Worm (Caenorhabditis elegans) whole organism, midembryonic: Measurements from ENCODE around the gene tasp-1.
A peak's percentile ranks its signal among the peaks of the same experiment; 100 is the strongest.

Experiments
- T22C8.4 ChIP-seq: fragments of 200-800 bp; sonication (Bioruptor generic); IDR thresholded peaks from 2 replicates; pipeline ENCODE4 v1.3.6; 2022; ENCODE audit warnings: missing genetic modification characterization, missing compliant biosample characterization
- cog-1 ChIP-seq: sonication (generic microtip); optimal IDR thresholded peaks from 2 replicates; lab custom pipeline; 2016; ENCODE audit warnings: missing genetic modification characterization, missing compliant biosample characterization
- flt-1 ChIP-seq: fragments of 200-800 bp; sonication (Bioruptor generic); IDR thresholded peaks from 2 replicates; pipeline ENCODE4 v1.3.6; 2022; ENCODE audit warnings: missing genetic modification characterization, missing compliant biosample characterization
- klf-2 ChIP-seq: fragments of 200-800 bp; sonication (Bioruptor generic); conservative IDR thresholded peaks from 2 replicates; pipeline ENCODE4 v1.3.6; 2022; ENCODE audit warnings: missing genetic modification reagents, missing genetic modification characterization, missing compliant biosample characterization
- med-1 ChIP-seq: sonication (generic microtip); optimal IDR thresholded peaks from 2 replicates; lab custom pipeline; 2017; ENCODE audit warnings: missing genetic modification characterization, mild to moderate bottlenecking, missing compliant biosample characterization, antibody characterized with exemption, missing genetic modification reagents; ENCODE audit not compliant: insufficient read depth
- ref-1 ChIP-seq: fragments of 200-800 bp; sonication (Bioruptor generic); conservative IDR thresholded peaks from 2 replicates; pipeline ENCODE4 v1.3.6; 2022; ENCODE audit warnings: missing genetic modification reagents, missing genetic modification characterization, missing compliant biosample characterization
- tab-1 ChIP-seq: fragments of 200-800 bp; sonication (Bioruptor generic); IDR thresholded peaks from 2 replicates; pipeline ENCODE4 v1.3.6; 2022; ENCODE audit warnings: missing genetic modification characterization, missing compliant biosample characterization
- ztf-23 ChIP-seq: fragments of 200-800 bp; sonication (Bioruptor generic); IDR thresholded peaks from 2 replicates; pipeline ENCODE4 v1.3.6; 2022; ENCODE audit warnings: missing genetic modification reagents, missing genetic modification characterization, missing compliant biosample characterization
- ztf-29 ChIP-seq: fragments of 200-800 bp; sonication (Bioruptor generic); IDR thresholded peaks from 2 replicates; pipeline ENCODE4 v1.3.6; 2022; ENCODE audit warnings: missing genetic modification reagents, missing genetic modification characterization, missing compliant biosample characterization

Gene tasp-1

DNA sequence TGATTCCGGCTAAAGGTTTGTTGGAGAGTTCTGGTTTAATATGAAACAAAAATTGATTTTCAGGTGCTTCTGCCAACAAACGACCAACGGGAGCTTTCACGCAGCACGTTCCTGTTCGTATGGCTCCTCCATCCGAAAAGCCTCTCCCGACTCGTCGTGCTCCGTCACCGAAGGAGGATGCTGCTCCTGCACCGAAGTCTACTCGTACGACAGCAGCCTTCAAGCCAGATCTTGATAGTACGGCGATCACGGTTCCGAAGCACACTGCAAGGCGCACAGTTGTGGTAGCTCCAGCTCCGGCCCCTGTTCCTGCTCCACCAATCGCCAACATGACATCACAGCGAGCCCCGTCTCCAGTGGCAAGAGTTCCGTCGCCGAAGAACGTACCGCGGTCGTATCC lies 49.7 kb downstream of the tasp-1 start:
- TF ChIP-seq med-1 (GFP tag; lab: Kevin White, UChicago), result no peak
- TF ChIP-seq flt-1 (GFP tag; lab: Robert Waterston, UW), result no peak
- TF ChIP-seq cog-1, result no peak
- TF ChIP-seq ztf-23 (GFP tag; lab: Robert Waterston, UW), result no peak
- TF ChIP-seq ztf-29 (GFP tag; lab: Robert Waterston, UW), result no peak
- TF ChIP-seq tab-1 (GFP tag; lab: Robert Waterston, UW), result no peak
- no peak for TF ChIP-seq T22C8.4
- TF ChIP-seq klf-2 (GFP tag; lab: Robert Waterston, UW), result no peak
- TF ChIP-seq ref-1 (GFP tag; lab: Robert Waterston, UW), result no peak

ce11 chrIII:10809568-10809967 lies 50.5 kb downstream of the tasp-1 start:
- TF ChIP-seq klf-2 (GFP tag; lab: Robert Waterston, UW) (no peak), ztf-29 (GFP tag; lab: Robert Waterston, UW) (no peak), ref-1 (GFP tag; lab: Robert Waterston, UW) (no peak), T22C8.4 (no peak), tab-1 (GFP tag; lab: Robert Waterston, UW) (no peak), cog-1 (no peak), med-1 (GFP tag; lab: Kevin White, UChicago) (no peak), flt-1 (GFP tag; lab: Robert Waterston, UW) (no peak), ztf-23 (GFP tag; lab: Robert Waterston, UW) (no peak)

ce11 chrIII:10810483-10810836 lies 51.4 kb downstream of the tasp-1 start:
- no peak for TF ChIP-seq ztf-23 (GFP tag; lab: Robert Waterston, UW)
- no peak for TF ChIP-seq cog-1
- TF ChIP-seq ztf-29 (GFP tag; lab: Robert Waterston, UW), result no peak
- no peak for TF ChIP-seq flt-1 (GFP tag; lab: Robert Waterston, UW)
- TF ChIP-seq klf-2 (GFP tag; lab: Robert Waterston, UW), result no peak
- TF ChIP-seq ref-1 (GFP tag; lab: Robert Waterston, UW), result no peak
- TF ChIP-seq tab-1 (GFP tag; lab: Robert Waterston, UW), result no peak
- no peak for TF ChIP-seq med-1 (GFP tag; lab: Kevin White, UChicago)
- TF ChIP-seq T22C8.4, result no peak

DNA sequence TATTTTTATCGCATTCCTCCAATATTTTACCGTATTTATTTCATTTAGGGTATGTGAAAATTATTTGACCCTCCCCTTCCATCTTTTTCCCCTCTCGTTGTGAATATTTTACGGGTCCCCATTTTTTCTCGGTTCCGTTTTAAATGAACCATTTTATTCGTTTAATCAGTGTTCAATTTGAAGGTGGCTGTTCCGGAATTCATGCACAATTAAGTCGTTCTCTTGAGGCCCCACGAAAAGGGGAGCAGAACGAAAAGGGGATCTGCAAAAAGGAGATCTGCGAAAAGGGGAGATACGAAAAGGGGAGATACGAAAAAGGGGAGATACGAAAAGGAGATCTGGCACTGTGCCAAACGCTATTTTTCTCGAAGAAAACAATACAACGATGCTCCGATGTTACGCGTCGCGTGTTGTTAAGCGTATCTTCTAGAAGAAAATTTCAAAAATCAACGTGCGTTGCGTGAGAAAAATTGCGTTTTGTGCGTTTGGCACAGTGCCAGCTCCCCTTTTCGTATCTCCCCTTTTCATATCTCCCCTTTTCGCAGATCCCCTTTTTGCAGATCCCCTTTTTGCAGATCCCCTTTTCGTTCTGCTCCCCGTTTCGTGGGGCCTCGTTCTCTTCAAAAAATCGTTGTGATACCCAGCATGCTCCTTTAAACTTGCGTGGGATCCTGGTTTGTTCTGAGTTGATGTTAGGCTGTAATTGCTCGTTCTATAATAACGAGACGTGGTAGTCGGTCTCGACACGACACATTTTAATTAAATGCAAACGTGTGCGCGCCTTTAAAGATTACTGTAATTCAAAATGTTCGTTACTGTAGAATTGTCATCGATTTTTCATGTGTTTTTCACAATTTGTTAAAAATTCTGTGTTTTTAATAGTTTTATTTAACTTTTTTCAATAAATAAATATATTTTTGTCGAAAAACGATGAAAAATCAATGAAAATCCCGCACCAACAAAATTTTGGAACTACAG lies 52.0 kb downstream of the tasp-1 start:
- TF ChIP-seq ztf-29 (GFP tag; lab: Robert Waterston, UW) (no peak), flt-1 (GFP tag; lab: Robert Waterston, UW) (peak; percentile 74), ref-1 (GFP tag; lab: Robert Waterston, UW) (peak; percentile 44), med-1 (GFP tag; lab: Kevin White, UChicago) (no peak), ztf-23 (GFP tag; lab: Robert Waterston, UW) (peak; percentile 60; the same call in 1 of the 2 replicates), cog-1 (no peak), tab-1 (GFP tag; lab: Robert Waterston, UW) (no peak), klf-2 (GFP tag; lab: Robert Waterston, UW) (no peak; the same call in none of the 2 replicates), T22C8.4 (peak; percentile 22; the same call in 1 of the 2 replicates)
